Worm (Caenorhabditis elegans) whole organism, midembryonic: ENCODE data around the gene ebp-3.

ENCODE experiments used
- cog-1 ChIP-seq: sonication (generic microtip); optimal IDR thresholded peaks from 2 replicates; lab custom pipeline; 2016; ENCODE audit warnings: missing genetic modification characterization, missing compliant biosample characterization
- flt-1 ChIP-seq: fragments of 200-800 bp; sonication (Bioruptor generic); IDR thresholded peaks from 2 replicates; pipeline ENCODE4 v1.3.6; 2022; ENCODE audit warnings: missing genetic modification characterization, missing compliant biosample characterization
- med-1 ChIP-seq: sonication (generic microtip); optimal IDR thresholded peaks from 2 replicates; lab custom pipeline; 2017; ENCODE audit warnings: missing genetic modification characterization, mild to moderate bottlenecking, missing compliant biosample characterization, antibody characterized with exemption, missing genetic modification reagents; ENCODE audit not compliant: insufficient read depth
- ref-1 ChIP-seq: fragments of 200-800 bp; sonication (Bioruptor generic); conservative IDR thresholded peaks from 2 replicates; pipeline ENCODE4 v1.3.6; 2022; ENCODE audit warnings: missing genetic modification reagents, missing genetic modification characterization, missing compliant biosample characterization
- tab-1 ChIP-seq: fragments of 200-800 bp; sonication (Bioruptor generic); IDR thresholded peaks from 2 replicates; pipeline ENCODE4 v1.3.6; 2022; ENCODE audit warnings: missing genetic modification characterization, missing compliant biosample characterization
- ztf-23 ChIP-seq: fragments of 200-800 bp; sonication (Bioruptor generic); IDR thresholded peaks from 2 replicates; pipeline ENCODE4 v1.3.6; 2022; ENCODE audit warnings: missing genetic modification reagents, missing genetic modification characterization, missing compliant biosample characterization
- ztf-29 ChIP-seq: fragments of 200-800 bp; sonication (Bioruptor generic); IDR thresholded peaks from 2 replicates; pipeline ENCODE4 v1.3.6; 2022; ENCODE audit warnings: missing genetic modification reagents, missing genetic modification characterization, missing compliant biosample characterization

ce11 chrV:18081857-18082256, 26.1 kb downstream of the ebp-3 start, which contains the start of gene nova-1:
- TF ChIP-seq flt-1 (GFP tag; lab: Robert Waterston, UW) (no peak), tab-1 (GFP tag; lab: Robert Waterston, UW) (no peak), cog-1 (tag; lab: Kevin White, UChicago) (no peak), ztf-23 (GFP tag; lab: Robert Waterston, UW) (no peak), ztf-29 (GFP tag; lab: Robert Waterston, UW) (no peak), med-1 (GFP tag; lab: Kevin White, UChicago) (no peak), ref-1 (GFP tag; lab: Robert Waterston, UW) (no peak)
